Worm (Caenorhabditis elegans) whole organism, L4 larva: Measurements from ENCODE around the gene ttm-2.

ENCODE experiments used
- D1046.2 ChIP-seq: fragments of 200-800 bp; sonication (Bioruptor generic); IDR thresholded peaks from 2 replicates; pipeline ENCODE4 v1.3.6; 2022; ENCODE audit warnings: missing genetic modification characterization, missing compliant biosample characterization
- F10B5.3 ChIP-seq: sonication (generic microtip); optimal IDR thresholded peaks from 2 replicates; lab custom pipeline; 2016; ENCODE audit warnings: mild to moderate bottlenecking, missing genetic modification characterization, missing compliant biosample characterization
- F49E8.2 ChIP-seq: sonication (generic microtip); optimal IDR thresholded peaks from 2 replicates; lab custom pipeline; 2016; ENCODE audit warnings: missing compliant biosample characterization, mild to moderate bottlenecking, missing genetic modification characterization, borderline replicate concordance
- R02D3.7 ChIP-seq: fragments of 150-350 bp; sonication (generic microtip); optimal IDR thresholded peaks from 3 replicates; lab custom pipeline; 2014; ENCODE audit warnings: missing biosample characterization, missing genetic modification characterization
- Y48G9A.11 ChIP-seq: fragments of 200-800 bp; sonication (Bioruptor generic); IDR thresholded peaks from 2 replicates; pipeline ENCODE4 v1.3.6; 2022; ENCODE audit warnings: missing genetic modification reagents, missing genetic modification characterization, missing compliant biosample characterization
- Y5F2A.4 ChIP-seq: fragments of 200-800 bp; sonication (Bioruptor generic); optimal IDR thresholded peaks from 2 replicates; lab custom pipeline; 2018; ENCODE audit warnings: mild to moderate bottlenecking, missing genetic modification characterization, missing compliant biosample characterization
- ZK337.2 ChIP-seq: fragments of 200-800 bp; sonication (Bioruptor generic); IDR thresholded peaks from 2 replicates; pipeline ENCODE4 v1.3.6; 2022; ENCODE audit warnings: missing genetic modification reagents, missing genetic modification characterization, missing compliant biosample characterization
- aly-2 ChIP-seq: sonication (generic microtip); optimal IDR thresholded peaks from 2 replicates; lab custom pipeline; 2018; ENCODE audit warnings: missing biosample characterization, missing genetic modification characterization
- ama-1 ChIP-seq: fragments of 150-350 bp; optimal IDR thresholded peaks from 2 replicates; lab custom pipeline; 2014; ENCODE audit warnings: inconsistent platforms, mixed read lengths
- arid-1 ChIP-seq: fragments of 200-800 bp; sonication (Bioruptor generic); conservative IDR thresholded peaks from 2 replicates; pipeline ENCODE4 v1.3.6; 2022; ENCODE audit warnings: missing genetic modification reagents, missing genetic modification characterization, missing compliant biosample characterization
- attf-4 ChIP-seq: sonication (generic microtip); optimal IDR thresholded peaks from 3 replicates; lab custom pipeline; 2017; ENCODE audit warnings: missing biosample characterization, missing genetic modification characterization
- ceh-28 ChIP-seq: fragments of 150-350 bp; optimal IDR thresholded peaks from 2 replicates; lab custom pipeline; 2014; ENCODE audit warnings: missing biosample characterization, missing genetic modification reagents, missing genetic modification characterization
- ctbp-1 ChIP-seq: fragments of 200-800 bp; sonication (Bioruptor generic); IDR thresholded peaks from 2 replicates; pipeline ENCODE4 v1.3.6; 2022; ENCODE audit warnings: missing genetic modification reagents, missing genetic modification characterization, missing compliant biosample characterization
- daf-16 ChIP-seq, 3 experiments: sonication (generic microtip); optimal IDR thresholded peaks; 2 replicates each; lab custom pipeline; 2016 to 2017; ENCODE audit warnings: missing genetic modification characterization in 3 of 3, missing genetic modification reagents in 3 of 3, mild to moderate bottlenecking in 2 of 3, missing compliant biosample characterization in 2 of 3, missing biosample characterization in 1 of 3, moderate library complexity in 1 of 3
- daf-19 ChIP-seq: fragments of 200-800 bp; sonication (Bioruptor generic); conservative IDR thresholded peaks from 2 replicates; pipeline ENCODE4 v1.3.6; 2022; ENCODE audit warnings: missing genetic modification characterization, missing compliant biosample characterization
- dmd-6 ChIP-seq: fragments of 200-800 bp; sonication (Bioruptor generic); IDR thresholded peaks from 2 replicates; pipeline ENCODE4 v1.3.6; 2022; ENCODE audit warnings: missing genetic modification reagents, missing genetic modification characterization, missing compliant biosample characterization
- duxl-1 ChIP-seq: sonication (generic microtip); optimal IDR thresholded peaks from 2 replicates; lab custom pipeline; 2016; ENCODE audit warnings: mild to moderate bottlenecking, missing genetic modification characterization, moderate library complexity, missing compliant biosample characterization; ENCODE audit not compliant: poor library complexity
- dve-1 ChIP-seq: sonication (generic microtip); optimal IDR thresholded peaks from 2 replicates; lab custom pipeline; 2017; ENCODE audit warnings: antibody characterized with exemption, mild to moderate bottlenecking, missing genetic modification characterization, missing compliant biosample characterization; ENCODE audit not compliant: insufficient read depth
- egl-27 ChIP-seq: sonication (generic microtip); optimal IDR thresholded peaks from 3 replicates; lab custom pipeline; 2017; ENCODE audit warnings: missing biosample characterization, missing genetic modification reagents, missing genetic modification characterization
- fos-1 ChIP-seq: fragments of 150-350 bp; optimal IDR thresholded peaks from 2 replicates; lab custom pipeline; 2014; ENCODE audit warnings: missing biosample characterization, missing genetic modification characterization
- hlh-11 ChIP-seq: fragments of 200-800 bp; sonication (Bioruptor generic); optimal IDR thresholded peaks from 2 replicates; lab custom pipeline; 2018; ENCODE audit warnings: mild to moderate bottlenecking, missing genetic modification characterization, missing compliant biosample characterization
- hlh-30 ChIP-seq: sonication (generic microtip); optimal IDR thresholded peaks from 2 replicates; lab custom pipeline; 2017; ENCODE audit warnings: antibody characterized with exemption, mild to moderate bottlenecking, missing genetic modification characterization, missing compliant biosample characterization; ENCODE audit not compliant: insufficient read depth
- hmg-1.1 ChIP-seq: fragments of 200-800 bp; sonication (Bioruptor generic); IDR thresholded peaks from 2 replicates; pipeline ENCODE4 v1.3.6; 2022; ENCODE audit warnings: missing genetic modification reagents, missing genetic modification characterization, missing compliant biosample characterization
- lin-1 ChIP-seq: fragments of 200-800 bp; sonication (Bioruptor generic); IDR thresholded peaks from 2 replicates; pipeline ENCODE4 v1.3.6; 2022; ENCODE audit warnings: missing genetic modification reagents, missing genetic modification characterization, missing compliant biosample characterization
- lin-29 ChIP-seq: fragments of 200-800 bp; sonication (Bioruptor generic); IDR thresholded peaks from 2 replicates; pipeline ENCODE4 v1.3.6; 2022; ENCODE audit warnings: missing genetic modification reagents, missing genetic modification characterization, missing compliant biosample characterization
- lin-39 ChIP-seq: fragments of 150-350 bp; optimal IDR thresholded peaks from 2 replicates; lab custom pipeline; 2014; ENCODE audit warnings: missing biosample characterization, missing genetic modification reagents, missing genetic modification characterization
- mdl-1 ChIP-seq, 2 experiments: fragments of 150-350 bp in 1 of 2; sonication (generic microtip) in 1 of 2; optimal IDR thresholded peaks; 2 replicates each; lab custom pipeline; 2014 to 2017; ENCODE audit warnings: missing biosample characterization in 2 of 2, missing genetic modification characterization in 2 of 2
- mdt-29 ChIP-seq: fragments of 200-800 bp; sonication (Bioruptor generic); IDR thresholded peaks from 2 replicates; pipeline ENCODE4 v1.3.6; 2022; ENCODE audit warnings: missing genetic modification reagents, missing genetic modification characterization, missing compliant biosample characterization
- mes-2 ChIP-seq: sonication (generic microtip); optimal IDR thresholded peaks from 2 replicates; lab custom pipeline; 2016; ENCODE audit warnings: missing genotype, mild to moderate bottlenecking, missing genetic modification characterization, missing compliant biosample characterization; ENCODE audit not compliant: poor library complexity, severe bottlenecking
- nhr-102 ChIP-seq: sonication (generic microtip); optimal IDR thresholded peaks from 2 replicates; lab custom pipeline; 2016; ENCODE audit warnings: mild to moderate bottlenecking, missing genetic modification characterization, moderate library complexity, missing compliant biosample characterization
- nhr-11 ChIP-seq: fragments of 150-350 bp; optimal IDR thresholded peaks from 2 replicates; lab custom pipeline; 2014; ENCODE audit warnings: missing biosample characterization, missing genetic modification characterization
- nhr-28 ChIP-seq: fragments of 150-350 bp; optimal IDR thresholded peaks from 2 replicates; lab custom pipeline; 2014; ENCODE audit warnings: missing biosample characterization, missing genetic modification characterization
- nhr-41 ChIP-seq: fragments of 200-800 bp; sonication (Bioruptor generic); IDR thresholded peaks from 2 replicates; pipeline ENCODE4 v1.3.6; 2022; ENCODE audit warnings: missing genetic modification reagents, missing genetic modification characterization, missing compliant biosample characterization
- nhr-48 ChIP-seq: sonication (generic microtip); optimal IDR thresholded peaks from 2 replicates; lab custom pipeline; 2016; ENCODE audit warnings: mild to moderate bottlenecking, missing genetic modification characterization, missing compliant biosample characterization
- nhr-6 ChIP-seq: fragments of 150-350 bp; optimal IDR thresholded peaks from 2 replicates; lab custom pipeline; 2014; ENCODE audit warnings: missing biosample characterization, missing genetic modification characterization
- nhr-77 ChIP-seq: fragments of 150-350 bp; optimal IDR thresholded peaks from 2 replicates; lab custom pipeline; 2014; ENCODE audit warnings: missing biosample characterization, missing genetic modification characterization
- php-3 ChIP-seq: fragments of 200-800 bp; sonication (Bioruptor generic); IDR thresholded peaks from 2 replicates; pipeline ENCODE4 v1.3.6; 2022; ENCODE audit warnings: missing genetic modification reagents, missing genetic modification characterization, missing compliant biosample characterization
- pqm-1 ChIP-seq: sonication (generic microtip); optimal IDR thresholded peaks from 2 replicates; lab custom pipeline; 2017; ENCODE audit warnings: missing biosample characterization, missing genetic modification characterization
- sdz-12 ChIP-seq: fragments of 200-800 bp; sonication (Bioruptor generic); optimal IDR thresholded peaks from 2 replicates; lab custom pipeline; 2018; ENCODE audit warnings: mild to moderate bottlenecking, missing genetic modification characterization, missing compliant biosample characterization
- skn-1 ChIP-seq: fragments of 150-350 bp; optimal IDR thresholded peaks from 2 replicates; lab custom pipeline; 2014; ENCODE audit warnings: missing biosample characterization, missing genetic modification characterization
- spr-1 ChIP-seq: sonication (generic microtip); optimal IDR thresholded peaks from 2 replicates; lab custom pipeline; 2016; ENCODE audit warnings: mild to moderate bottlenecking, missing genetic modification characterization, missing compliant biosample characterization
- tra-1 ChIP-seq: fragments of 200-800 bp; sonication (Bioruptor generic); IDR thresholded peaks from 2 replicates; pipeline ENCODE4 v1.3.6; 2022; ENCODE audit warnings: missing genetic modification reagents, missing genetic modification characterization, missing compliant biosample characterization
- unc-130 ChIP-seq: sonication (generic microtip); optimal IDR thresholded peaks from 2 replicates; lab custom pipeline; 2016; ENCODE audit warnings: missing genetic modification reagents, missing genetic modification characterization, missing compliant biosample characterization
- unc-39 ChIP-seq: sonication (generic microtip); optimal IDR thresholded peaks from 2 replicates; lab custom pipeline; 2017; ENCODE audit warnings: missing biosample characterization, missing genetic modification characterization
- unc-62 ChIP-seq, 3 experiments: fragments of 150-350 bp in 1 of 3; sonication (generic microtip); optimal IDR thresholded peaks in 2 of 3; peaks in 1 of 3; 1 replicate in 1 of 3; 2 replicates in 2 of 3; lab custom pipeline; 2014 to 2017; ENCODE audit warnings: missing biosample characterization in 3 of 3, missing genetic modification characterization in 3 of 3, missing genetic modification reagents in 3 of 3, missing genotype in 1 of 3
- zag-1 ChIP-seq: fragments of 150-350 bp; optimal IDR thresholded peaks from 2 replicates; lab custom pipeline; 2014; ENCODE audit warnings: missing biosample characterization, missing genetic modification characterization
- zfp-2 ChIP-seq: sonication (generic microtip); optimal IDR thresholded peaks from 2 replicates; lab custom pipeline; 2016; ENCODE audit warnings: mild to moderate bottlenecking, missing genetic modification characterization, missing compliant biosample characterization

Gene ttm-2

ce11 chrII:4771282-4771681, 5.1 kb upstream of the ttm-2 start, which contains the start of gene F26G1.5:
F26G1.5 (minus strand) TSS chrII:4771382.
- TF ChIP-seq sdz-12 (GFP tag; lab: Kevin White, UChicago) = no peak
- TF ChIP-seq unc-62 (GFP tag; optimal IDR thresholded peaks at IDR 0.05 in 1 of 2; lab: Kevin White, UChicago) = no peak
- TF ChIP-seq unc-62 (tag; optimal IDR thresholded peaks at IDR 0.05; lab: Kevin White, UChicago) = no peak
- no peak for TF ChIP-seq daf-19 (GFP tag; lab: Robert Waterston, UW)
- no peak for TF ChIP-seq fos-1 (tag; lab: Kevin White, UChicago)
- TF ChIP-seq attf-4 = no peak
- TF ChIP-seq mdt-29 (GFP tag; lab: Robert Waterston, UW) = no peak
- no peak for TF ChIP-seq spr-1

DNA sequence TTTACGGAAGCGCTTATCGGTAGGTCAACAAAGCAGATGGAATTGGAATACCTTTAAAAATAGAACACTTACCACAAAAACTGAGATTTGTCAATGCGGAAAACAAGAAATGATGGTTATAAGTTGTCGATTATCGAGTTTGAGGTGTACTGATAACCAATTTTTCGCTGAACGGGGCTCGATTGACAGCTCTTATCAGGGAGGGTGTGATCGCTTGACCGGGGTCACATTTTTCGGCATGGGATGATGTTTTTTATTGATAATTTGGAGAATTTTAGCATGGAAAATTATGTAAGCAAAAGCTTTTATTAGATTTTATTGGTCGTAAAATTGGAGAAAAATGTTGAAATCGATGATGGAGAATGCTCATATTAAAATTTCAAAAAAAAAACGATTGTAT, 3.7 kb upstream of the ttm-2 start:
- TF ChIP-seq daf-16 (GFP tag; optimal IDR thresholded peaks at IDR 0.05; lab: Kevin White, UChicago) (no peak), daf-16 (tag; optimal IDR thresholded peaks at IDR 0.05; lab: Kevin White, UChicago) (peak; percentile 97), fos-1 (tag; lab: Kevin White, UChicago) (no peak), nhr-28 (peak; percentile 84), pqm-1 (tag; lab: Kevin White, UChicago) (peak; percentile 98), zfp-2 (no peak), F49E8.2 (tag; lab: Kevin White, UChicago) (no peak), egl-27 (tag; lab: Kevin White, UChicago) (no peak), nhr-102 (tag; lab: Kevin White, UChicago) (peak; percentile 63), Y5F2A.4 (GFP tag; lab: Kevin White, UChicago) (no peak), nhr-11 (no peak), unc-130 (GFP tag; lab: Kevin White, UChicago) (no peak), D1046.2 (no peak), F10B5.3 (tag; lab: Kevin White, UChicago) (no peak), nhr-48 (tag; lab: Kevin White, UChicago) (peak; percentile 34), hlh-11 (tag; lab: Kevin White, UChicago) (peak; percentile 90), dve-1 (tag; lab: Kevin White, UChicago) (peak; percentile 91), duxl-1 (tag; lab: Kevin White, UChicago) (no peak), lin-29 (GFP tag; lab: Robert Waterston, UW) (no peak), unc-39 (tag; lab: Kevin White, UChicago) (no peak), sdz-12 (GFP tag; lab: Kevin White, UChicago) (no peak), ceh-28 (tag; lab: Kevin White, UChicago) (no peak), mes-2 (tag; lab: Kevin White, UChicago) (no peak), nhr-77 (peak; percentile 29), skn-1 (no peak), nhr-6 (tag; lab: Kevin White, UChicago) (no peak), zag-1 (tag; lab: Kevin White, UChicago) (no peak), mdl-1 (tag; optimal IDR thresholded peaks at IDR 0.05; lab: Kevin White, UChicago) (peak in 1 of 2 experiments; percentile 13), ctbp-1 (GFP tag; lab: Robert Waterston, UW) (no peak), daf-19 (GFP tag; lab: Robert Waterston, UW) (no peak), R02D3.7 (tag; lab: Kevin White, UChicago) (no peak), hlh-30 (peak; percentile 62), dmd-6 (peak; percentile 92), mdt-29 (GFP tag; lab: Robert Waterston, UW) (0 out of 2 replicates have a peak, but pooled peaks have one; percentile 33), lin-1 (GFP tag; lab: Robert Waterston, UW) (peak; percentile 61), hmg-1.1 (GFP tag; lab: Robert Waterston, UW) (no peak), arid-1 (GFP tag; lab: Robert Waterston, UW) (no peak), aly-2 (no peak), lin-39 (no peak), nhr-41 (GFP tag; lab: Robert Waterston, UW) (peak; percentile 78; the same call in 1 of the 2 replicates), ama-1 (lab: Kevin White, UChicago) (no peak), ZK337.2 (GFP tag; lab: Robert Waterston, UW) (no peak), php-3 (GFP tag; lab: Robert Waterston, UW) (peak; percentile 98), tra-1 (GFP tag; lab: Robert Waterston, UW) (0 out of 2 replicates have a peak, but pooled peaks have one; percentile 42), attf-4 (no peak), Y48G9A.11 (GFP tag; lab: Robert Waterston, UW) (no peak)
- TF ChIP-seq, all 104 proteins: peak for 16
